Fruit fly (Drosophila melanogaster) whole organism, embryonic: ENCODE data around the gene Paics.

Experiments used
- CG14441 ChIP-seq: fragments of 200-800 bp; sonication (Bioruptor generic); IDR thresholded peaks from 2 replicates; pipeline ENCODE4 v1.3.6; 2022; ENCODE audit warnings: missing biosample characterization, missing genetic modification characterization
- CG17328 ChIP-seq: fragments of 200-800 bp; sonication (Bioruptor generic); IDR thresholded peaks from 2 replicates; pipeline ENCODE4 v1.3.6; 2022; ENCODE audit warnings: missing biosample characterization, missing genetic modification characterization
- CG1832 ChIP-seq: fragments of 200-800 bp; sonication (Bioruptor generic); optimal IDR thresholded peaks from 2 replicates; lab custom pipeline; 2017; ENCODE audit warnings: missing biosample characterization, mild to moderate bottlenecking, missing genetic modification characterization, inconsistent platforms
- CG2129 ChIP-seq: fragments of 200-800 bp; sonication (Bioruptor generic); IDR thresholded peaks from 2 replicates; pipeline ENCODE4 v1.3.6; 2022; ENCODE audit warnings: missing biosample characterization, missing genetic modification characterization; ENCODE audit not compliant: partially characterized antibody
- CG2199 ChIP-seq: fragments of 200-800 bp; sonication (Bioruptor generic); IDR thresholded peaks from 3 replicates; pipeline ENCODE4 v1.3.6; 2022; ENCODE audit warnings: missing biosample characterization, missing genetic modification characterization
- CG32772 ChIP-seq: fragments of 200-800 bp; sonication (Bioruptor generic); IDR thresholded peaks from 2 replicates; pipeline ENCODE4 v1.3.6; 2022; ENCODE audit warnings: missing biosample characterization, missing genetic modification characterization
- CG3407 ChIP-seq: fragments of 200-800 bp; sonication (Bioruptor generic); optimal IDR thresholded peaks from 2 replicates; lab custom pipeline; 2018; ENCODE audit warnings: missing biosample characterization, mild to moderate bottlenecking, missing genetic modification characterization
- CG34376 ChIP-seq: fragments of 200-800 bp; sonication (Bioruptor generic); optimal IDR thresholded peaks from 2 replicates; lab custom pipeline; 2018; ENCODE audit warnings: missing biosample characterization, mild to moderate bottlenecking, missing genetic modification characterization
- CG5953 ChIP-seq: fragments of 200-800 bp; sonication (Bioruptor generic); IDR thresholded peaks from 2 replicates; pipeline ENCODE4 v1.3.6; 2022; ENCODE audit warnings: missing biosample characterization, missing genetic modification characterization
- Dbx ChIP-seq: fragments of 200-800 bp; sonication (Bioruptor generic); IDR thresholded peaks from 3 replicates; pipeline ENCODE4 v1.3.6; 2022; ENCODE audit warnings: missing biosample characterization, missing genetic modification characterization
- Ets65A ChIP-seq: fragments of 200-800 bp; sonication (Bioruptor generic); peaks from one replicate; lab custom pipeline; 2016; ENCODE audit warnings: missing biosample characterization, missing genetic modification characterization
- HmgD ChIP-seq: fragments of 200-800 bp; sonication (Bioruptor generic); optimal IDR thresholded peaks from 3 replicates; lab custom pipeline; 2016; ENCODE audit warnings: missing biosample characterization, missing genetic modification characterization
- Med ChIP-seq: fragments of 200-800 bp; sonication (Bioruptor generic); peaks from one replicate; lab custom pipeline; 2016; ENCODE audit warnings: missing biosample characterization, missing genetic modification characterization, mild to moderate bottlenecking, inconsistent platforms, moderate library complexity
- Oaz ChIP-seq: fragments of 200-800 bp; sonication (Bioruptor generic); IDR thresholded peaks from 2 replicates; pipeline ENCODE4 v1.3.6; 2022; ENCODE audit warnings: missing biosample characterization, missing genetic modification characterization
- Optix ChIP-seq: fragments of 200-800 bp; sonication (Bioruptor generic); IDR thresholded peaks from 3 replicates; pipeline ENCODE4 v1.3.6; 2022; ENCODE audit warnings: missing biosample characterization, missing genetic modification characterization
- Rx ChIP-seq: fragments of 200-800 bp; sonication (Bioruptor generic); IDR thresholded peaks from 2 replicates; pipeline ENCODE4 v1.3.6; 2022; ENCODE audit warnings: missing biosample characterization, missing genetic modification characterization
- ap ChIP-seq: fragments of 200-800 bp; sonication (Bioruptor generic); IDR thresholded peaks from 2 replicates; pipeline ENCODE4 v1.3.6; 2022; ENCODE audit warnings: missing biosample characterization, missing genetic modification characterization
- ash1 ChIP-seq: fragments of 200-800 bp; sonication (Bioruptor generic); optimal IDR thresholded peaks from 2 replicates; lab custom pipeline; 2018; ENCODE audit warnings: missing biosample characterization, mild to moderate bottlenecking, missing genetic modification characterization
- chinmo ChIP-seq: fragments of 200-800 bp; sonication (Bioruptor generic); IDR thresholded peaks from 4 replicates; pipeline ENCODE4 v1.3.6; 2022; ENCODE audit warnings: missing biosample characterization, missing genetic modification characterization; ENCODE audit not compliant: partially characterized antibody
- ci ChIP-seq: fragments of 200-800 bp; sonication (Bioruptor generic); IDR thresholded peaks from 3 replicates; pipeline ENCODE4 v1.3.6; 2022; ENCODE audit warnings: missing biosample characterization, missing genetic modification characterization
- crol ChIP-seq: fragments of 200-800 bp; sonication (Bioruptor generic); IDR thresholded peaks from 2 replicates; pipeline ENCODE4 v1.3.6; 2022; ENCODE audit warnings: missing biosample characterization, missing genetic modification characterization
- dimm ChIP-seq: fragments of 200-800 bp; sonication (Bioruptor generic); IDR thresholded peaks from 2 replicates; pipeline ENCODE4 v1.3.6; 2022; ENCODE audit warnings: missing biosample characterization, missing genetic modification characterization
- eyg ChIP-seq: fragments of 200-800 bp; sonication (Bioruptor generic); optimal IDR thresholded peaks from 3 replicates; lab custom pipeline; 2016; ENCODE audit warnings: missing biosample characterization, missing genetic modification characterization
- fd102C ChIP-seq: fragments of 200-800 bp; sonication (Bioruptor generic); optimal IDR thresholded peaks from 2 replicates; lab custom pipeline; 2018; ENCODE audit warnings: missing biosample characterization, mild to moderate bottlenecking, missing genetic modification characterization, moderate library complexity
- gro ChIP-seq: fragments of 200-800 bp; sonication (Bioruptor generic); optimal IDR thresholded peaks from 2 replicates; lab custom pipeline; 2016; ENCODE audit warnings: missing biosample characterization, missing genetic modification characterization
- her ChIP-seq: fragments of 200-800 bp; sonication (Bioruptor generic); optimal IDR thresholded peaks from 2 replicates; lab custom pipeline; 2016; ENCODE audit warnings: missing biosample characterization, missing genetic modification characterization
- lmd ChIP-seq: fragments of 200-800 bp; sonication (Bioruptor generic); IDR thresholded peaks from 2 replicates; pipeline ENCODE4 v1.3.6; 2022; ENCODE audit warnings: missing biosample characterization, missing genetic modification characterization
- lov ChIP-seq, 2 experiments: fragments of 200-800 bp in 1 of 2; fragments of >200 bp in 1 of 2; sonication (Bioruptor generic) in 1 of 2; IDR thresholded peaks in 1 of 2; optimal IDR thresholded peaks in 1 of 2; 2 replicates in 1 of 2; 3 replicates in 1 of 2; pipeline versions ENCODE4 v1.3.6 to Lab custom; 2017 to 2022; ENCODE audit warnings: missing biosample characterization in 1 of 2, missing genetic modification characterization in 1 of 2
- oc ChIP-seq: fragments of 200-800 bp; sonication (Bioruptor generic); optimal IDR thresholded peaks from 2 replicates; lab custom pipeline; 2018; ENCODE audit warnings: missing biosample characterization, mild to moderate bottlenecking, missing genetic modification characterization, moderate library complexity
- otp ChIP-seq: fragments of 200-800 bp; sonication (Bioruptor generic); IDR thresholded peaks from 3 replicates; pipeline ENCODE4, ENCODE4 v1.3.6; 2022; ENCODE audit warnings: missing biosample characterization, missing genetic modification characterization
- pan ChIP-seq, 4 experiments: fragments of >200 bp in 3 of 4; fragments of 200-800 bp in 1 of 4; sonication (Bioruptor generic) in 1 of 4; optimal IDR thresholded peaks in 3 of 4; IDR thresholded peaks in 1 of 4; 2 replicates each; pipeline versions ENCODE4 v1.3.6 to Lab custom; 2017 to 2022; ENCODE audit warnings: missing biosample characterization in 2 of 4, missing genetic modification characterization in 2 of 4, mixed read lengths in 1 of 4
- pb ChIP-seq: fragments of 200-800 bp; sonication (Bioruptor generic); optimal IDR thresholded peaks from 3 replicates; lab custom pipeline; 2016; ENCODE audit warnings: missing biosample characterization, missing genetic modification characterization
- pita ChIP-seq: fragments of 200-800 bp; sonication (Bioruptor generic); optimal IDR thresholded peaks from 2 replicates; lab custom pipeline; 2017; ENCODE audit warnings: missing biosample characterization, mild to moderate bottlenecking, missing genetic modification characterization
- prd ChIP-seq, 3 experiments: fragments of >200 bp in 2 of 3; fragments of 200-800 bp in 1 of 3; sonication (Bioruptor generic) in 1 of 3; optimal IDR thresholded peaks in 2 of 3; IDR thresholded peaks in 1 of 3; 2 replicates in 2 of 3; 3 replicates in 1 of 3; pipeline versions ENCODE4 v1.3.6 to Lab custom; 2017 to 2022; ENCODE audit warnings: missing biosample characterization in 1 of 3, missing genetic modification characterization in 1 of 3
- run ChIP-seq: fragments of 200-800 bp; sonication (Bioruptor generic); optimal IDR thresholded peaks from 3 replicates; lab custom pipeline; 2018; ENCODE audit warnings: missing biosample characterization, mild to moderate bottlenecking, missing genetic modification characterization
- sens ChIP-seq: fragments of 200-800 bp; sonication (Bioruptor generic); peaks from one replicate; lab custom pipeline; 2016; ENCODE audit warnings: missing biosample characterization, missing genetic modification characterization
- sens-2 ChIP-seq: fragments of 200-800 bp; sonication (Bioruptor generic); IDR thresholded peaks from 2 replicates; pipeline ENCODE4 v1.3.6; 2022; ENCODE audit warnings: missing biosample characterization, missing genetic modification characterization
- sima ChIP-seq: fragments of 200-800 bp; sonication (Bioruptor generic); optimal IDR thresholded peaks from 2 replicates; lab custom pipeline; 2016; ENCODE audit warnings: missing biosample characterization, missing genetic modification characterization
- sqz ChIP-seq: fragments of 200-800 bp; sonication (Bioruptor generic); optimal IDR thresholded peaks from 3 replicates; lab custom pipeline; 2018; ENCODE audit warnings: missing biosample characterization, mild to moderate bottlenecking, missing genetic modification characterization
- stc ChIP-seq: fragments of 200-800 bp; sonication (Bioruptor generic); IDR thresholded peaks from 2 replicates; pipeline ENCODE4 v1.3.6; 2022; ENCODE audit warnings: missing biosample characterization, missing genetic modification characterization
- unpg ChIP-seq: fragments of 200-800 bp; sonication (Bioruptor generic); optimal IDR thresholded peaks from 3 replicates; lab custom pipeline; 2018; ENCODE audit warnings: missing biosample characterization, mild to moderate bottlenecking, missing genetic modification characterization, moderate library complexity
- wdn ChIP-seq: fragments of 200-800 bp; sonication (Bioruptor generic); IDR thresholded peaks from 2 replicates; pipeline ENCODE4 v1.3.6; 2022; ENCODE audit warnings: missing biosample characterization, missing genetic modification characterization
- zfh1 ChIP-seq: fragments of 200-800 bp; sonication (Bioruptor generic); IDR thresholded peaks from 3 replicates; pipeline ENCODE4 v1.3.6; 2022; ENCODE audit warnings: missing biosample characterization, missing genetic modification characterization

Gene Paics

dm6 chrX:12734710-12735462 is 25.5 kb downstream of the Paics start (continued):
- no peak for TF ChIP-seq CG2129 (GFP tag; lab: Robert Waterston, UW)
- TF ChIP-seq lmd (GFP tag; lab: Robert Waterston, UW): peak; percentile 92
- TF ChIP-seq run: peak; percentile 84

dm6 chrX:12734354-12734709 is 26.1 kb downstream of the Paics start:
- TF ChIP-seq sima (no peak), unpg (GFP tag; lab: Kevin White, UChicago) (no peak), Dbx (GFP tag; lab: Robert Waterston, UW) (no peak), eyg (GFP tag; lab: Kevin White, UChicago) (peak; percentile 2), sens (GFP tag; lab: Kevin White, UChicago) (peak; percentile 79), Rx (peak; percentile 19; the same call in 1 of the 2 replicates), CG3407 (GFP tag; lab: Kevin White, UChicago) (peak; percentile 100), otp (peak; percentile 34; the same call in 1 of the 3 replicates), CG5953 (GFP tag; lab: Robert Waterston, UW) (0 out of 2 replicates have a peak, but pooled peaks have one; percentile 55), crol (peak; percentile 25; the same call in 1 of the 2 replicates), her (peak; percentile 8), pb (no peak), pita (no peak), chinmo (peak; percentile 27; the same call in 1 of the 4 replicates), CG17328 (GFP tag; lab: Robert Waterston, UW) (no peak; the same call in 1 of the 2 replicates), CG1832 (GFP tag; lab: Kevin White, UChicago) (no peak), wdn (GFP tag; lab: Robert Waterston, UW) (0 out of 2 replicates have a peak, but pooled peaks have one; percentile 3), lov (optimal IDR thresholded peaks at IDR 0.05; lab: Kevin White, UChicago) (no peak), lov (GFP tag; IDR thresholded peaks at IDR 0.05; lab: Robert Waterston, UW) (0 out of 3 replicates have a peak, but pooled peaks have one; percentile 42), zfh1 (GFP tag; lab: Robert Waterston, UW) (peak; percentile 35; the same call in 1 of the 3 replicates), dimm (GFP tag; lab: Robert Waterston, UW) (0 out of 2 replicates have a peak, but pooled peaks have one; percentile 19), Ets65A (GFP tag; lab: Kevin White, UChicago) (peak; percentile 5), Oaz (GFP tag; lab: Robert Waterston, UW) (no peak), ash1 (GFP tag; lab: Kevin White, UChicago) (no peak), ci (GFP tag; lab: Robert Waterston, UW) (peak; percentile 12; the same call in 1 of the 3 replicates), HmgD (GFP tag; lab: Kevin White, UChicago) (no peak), CG32772 (GFP tag; lab: Robert Waterston, UW) (peak; percentile 63), gro (GFP tag; lab: Kevin White, UChicago) (peak; percentile 46), CG34376 (no peak), CG14441 (0 out of 2 replicates have a peak, but pooled peaks have one; percentile 13), oc (no peak), ap (GFP tag; lab: Robert Waterston, UW) (0 out of 2 replicates have a peak, but pooled peaks have one; percentile 20), fd102C (GFP tag; lab: Kevin White, UChicago) (no peak), pan (optimal IDR thresholded peaks at IDR 0.05; lab: Kevin White, UChicago) (no peak), pan (GFP tag; optimal IDR thresholded peaks at IDR 0.05 in 1 of 2, IDR thresholded peaks at IDR 0.05 in 1 of 2) (peak in 1 of 2 experiments; percentile 19), prd (optimal IDR thresholded peaks at IDR 0.05; lab: Kevin White, UChicago) (no peak), prd (GFP tag; IDR thresholded peaks at IDR 0.05; lab: Robert Waterston, UW) (peak; percentile 6; the same call in 2 of the 3 replicates), Med (GFP tag; lab: Kevin White, UChicago) (peak; percentile 74), sens-2 (GFP tag; lab: Robert Waterston, UW) (no peak), Optix (GFP tag; lab: Robert Waterston, UW) (peak; percentile 47; the same call in 1 of the 3 replicates), stc (GFP tag; lab: Robert Waterston, UW) (peak; percentile 20; the same call in 1 of the 2 replicates), CG2199 (GFP tag; lab: Robert Waterston, UW) (0 out of 3 replicates have a peak, but pooled peaks have one; percentile 26), sqz (GFP tag; lab: Kevin White, UChicago) (peak; percentile 80)
